Worm (Caenorhabditis elegans): ENCODE results near the gene dpf-4.

The dpf-4 gene

ce11 chrIII:5859008-5859407, at the start of gene dpf-4:
Gene dpf-4 (plus strand): TSS chrIII:5859308.
- TF ChIP-seq ama-1 (optimal IDR thresholded peaks at IDR 0.05) (peak; percentile 39), Y105C5A.15 (GFP tag; IDR thresholded peaks at IDR 0.05) (no peak)

- TF ChIP-seq nhr-77 (tag; optimal IDR thresholded peaks at IDR 0.05) (no peak), Y48G9A.11 (GFP tag; IDR thresholded peaks at IDR 0.05) (no peak), dve-1 (tag; optimal IDR thresholded peaks at IDR 0.05; ENCODE audit: insufficient read depth) (peak; percentile 9), skn-1 (tag; optimal IDR thresholded peaks at IDR 0.05) (no peak), ceh-32 (tag; optimal IDR thresholded peaks at IDR 0.05; ENCODE audit: poor library complexity) (no peak), unc-39 (tag; optimal IDR thresholded peaks at IDR 0.05) (no peak), tag-97 (GFP tag; IDR thresholded peaks at IDR 0.05) (no peak), F44E2.7 (GFP tag; IDR thresholded peaks at IDR 0.05) (no peak), zfp-2 (tag; optimal IDR thresholded peaks at IDR 0.05) (no peak), mdt-29 (GFP tag; IDR thresholded peaks at IDR 0.05) (no peak), tra-1 (GFP tag; IDR thresholded peaks at IDR 0.05) (no peak), lin-38 (GFP tag; IDR thresholded peaks at IDR 0.05) (no peak), ceh-20 (GFP tag; IDR thresholded peaks at IDR 0.05) (no peak), pha-4 (GFP tag; IDR thresholded peaks at IDR 0.05) (no peak), pha-4 (tag; optimal IDR thresholded peaks at IDR 0.05) (no peak), F10B5.3 (tag; optimal IDR thresholded peaks at IDR 0.05) (no peak), nhr-41 (GFP tag; IDR thresholded peaks at IDR 0.05) (no peak), dmd-6 (GFP tag; IDR thresholded peaks at IDR 0.05) (peak; percentile 8; the same call in 1 of the 2 replicates), lir-3 (tag; optimal IDR thresholded peaks at IDR 0.05) (no peak), lin-39 (tag; optimal IDR thresholded peaks at IDR 0.05) (no peak), lsy-2 (tag; optimal IDR thresholded peaks at IDR 0.05) (no peak), mep-1 (tag; optimal IDR thresholded peaks at IDR 0.05) (no peak), aha-1 (tag) (peak; percentile 34), mes-2 (tag; optimal IDR thresholded peaks at IDR 0.05; ENCODE audit: poor library complexity, severe bottlenecking) (peak; percentile 27), ZK546.5 (tag; optimal IDR thresholded peaks at IDR 0.05) (no peak), nhr-42 (GFP tag; IDR thresholded peaks at IDR 0.05) (no peak), hlh-30 (tag; optimal IDR thresholded peaks at IDR 0.05; ENCODE audit: insufficient read depth) (no peak), fos-1 (tag; optimal IDR thresholded peaks at IDR 0.05) (no peak), dmd-8 (GFP tag; IDR thresholded peaks at IDR 0.05) (no peak), nhr-237 (tag; optimal IDR thresholded peaks at IDR 0.05) (no peak), nhr-11 (tag; optimal IDR thresholded peaks at IDR 0.05) (no peak), rbr-2 (tag; optimal IDR thresholded peaks at IDR 0.05) (no peak), daf-12 (tag; optimal IDR thresholded peaks at IDR 0.05) (no peak), sdz-12 (GFP tag; optimal IDR thresholded peaks at IDR 0.05) (no peak), R02D3.7 (tag; optimal IDR thresholded peaks at IDR 0.05) (no peak), zag-1 (tag; optimal IDR thresholded peaks at IDR 0.05) (no peak), nhr-111 (GFP tag; optimal IDR thresholded peaks at IDR 0.05) (no peak), hlh-11 (tag; optimal IDR thresholded peaks at IDR 0.05) (peak; percentile 25), arid-1 (GFP tag; conservative IDR thresholded peaks at IDR 0.05) (no peak), dmd-9 (GFP tag; IDR thresholded peaks at IDR 0.05) (no peak), snpc-4 (tag; optimal IDR thresholded peaks at IDR 0.05) (no peak), T26A8.4 (GFP tag; IDR thresholded peaks at IDR 0.05) (no peak), hmg-1.1 (GFP tag; IDR thresholded peaks at IDR 0.05) (no peak), jun-1 (tag; optimal IDR thresholded peaks at IDR 0.05) (no peak), fkh-10 (GFP tag; optimal IDR thresholded peaks at IDR 0.05) (no peak), ceh-44 (GFP tag; IDR thresholded peaks at IDR 0.05) (no peak), lin-29 (GFP tag; IDR thresholded peaks at IDR 0.05) (no peak), Y5F2A.4 (GFP tag; optimal IDR thresholded peaks at IDR 0.05) (no peak), spr-3 (GFP tag; optimal IDR thresholded peaks at IDR 0.05) (no peak), pqm-1 (tag; optimal IDR thresholded peaks at IDR 0.05) (no peak)
Measured at ce11 chrIII:5810012-5810411, 49.1 kb upstream of the dpf-4 start.

Data from whole organism, L4 larva.